Fruit fly (Drosophila melanogaster): ENCODE results near the gene CG7920.

The CG7920 gene

dm6 chr3R:30051933-30052332 lies 36.8 kb upstream of the CG7920 start, which contains the start of gene CG15528:
CG15528 (minus strand) TSS chr3R:30052112.
- TF ChIP-seq psq (optimal IDR thresholded peaks at IDR 0.05) (no peak), Sin3A (optimal IDR thresholded peaks at IDR 0.05) (no peak), insv (optimal IDR thresholded peaks at IDR 0.05) (no peak), h (optimal IDR thresholded peaks at IDR 0.05) (no peak), ttk (optimal IDR thresholded peaks at IDR 0.05) (no peak), Myc (optimal IDR thresholded peaks at IDR 0.05) (no peak)

DNA sequence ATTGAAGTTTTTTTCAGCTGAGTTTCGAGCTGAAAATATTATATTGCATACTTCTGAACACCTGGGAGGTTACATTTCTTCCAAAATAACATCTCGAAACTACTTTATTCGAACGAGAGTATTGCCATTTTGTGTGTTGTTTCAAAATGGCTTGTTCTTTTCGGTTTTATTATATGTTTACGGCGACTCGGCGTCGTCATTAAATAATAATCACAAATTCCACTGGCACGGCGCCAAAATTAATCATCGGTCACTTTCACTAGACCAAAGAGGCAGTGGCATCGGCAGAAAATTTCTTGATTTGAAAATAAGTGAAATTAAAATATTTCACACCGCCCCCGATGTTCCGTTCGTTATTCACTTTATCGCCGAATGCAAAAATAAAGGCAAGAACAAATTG lies 35.4 kb upstream of the CG7920 start:
- TF ChIP-seq psq (optimal IDR thresholded peaks at IDR 0.05) (no peak), ttk (optimal IDR thresholded peaks at IDR 0.05) (no peak), h (optimal IDR thresholded peaks at IDR 0.05) (no peak), Sin3A (optimal IDR thresholded peaks at IDR 0.05) (no peak), insv (optimal IDR thresholded peaks at IDR 0.05) (no peak), Myc (optimal IDR thresholded peaks at IDR 0.05) (no peak)

dm6 chr3R:30046029-30047001 lies 31.2 kb upstream of the CG7920 start, which contains the start of the genes RpL32 and CG7943:
RpL32 (minus strand) TSS chr3R:30046161.
CG7943 (plus strand) TSS chr3R:30046470.
- TF ChIP-seq Myc (optimal IDR thresholded peaks at IDR 0.05) (no peak), Sin3A (optimal IDR thresholded peaks at IDR 0.05) (no peak)

- no peak for TF ChIP-seq Sin3A (optimal IDR thresholded peaks at IDR 0.05)
- TF ChIP-seq h (optimal IDR thresholded peaks at IDR 0.05) = no peak
- no peak for TF ChIP-seq insv (optimal IDR thresholded peaks at IDR 0.05)
- no peak for TF ChIP-seq psq (optimal IDR thresholded peaks at IDR 0.05)
- no peak for TF ChIP-seq Myc (optimal IDR thresholded peaks at IDR 0.05)
- TF ChIP-seq ttk (optimal IDR thresholded peaks at IDR 0.05) = no peak
Observed at dm6 chr3R:30043139-30043744, 28.2 kb upstream of the CG7920 start, which contains the start of gene Sry-delta. Sry-delta (plus strand) TSS chr3R:30043341.

dm6 chr3R:30040879-30041278 lies 25.8 kb upstream of the CG7920 start:
- TF ChIP-seq psq (optimal IDR thresholded peaks at IDR 0.05) (no peak), insv (optimal IDR thresholded peaks at IDR 0.05) (no peak), Myc (optimal IDR thresholded peaks at IDR 0.05) (no peak), h (optimal IDR thresholded peaks at IDR 0.05) (no peak), ttk (optimal IDR thresholded peaks at IDR 0.05) (no peak), Sin3A (optimal IDR thresholded peaks at IDR 0.05) (no peak)

dm6 chr3R:30039494-30039893 lies 24.4 kb upstream of the CG7920 start, which contains the start of the genes janA, Sry-alpha and Sry-beta:
janA (minus strand) TSS chr3R:30039533.
Sry-alpha (plus strand) TSS chr3R:30039719.
Sry-beta (plus strand) TSS chr3R:30039719.
- TF ChIP-seq ttk (optimal IDR thresholded peaks at IDR 0.05) (no peak), Sin3A (optimal IDR thresholded peaks at IDR 0.05) (no peak), insv (optimal IDR thresholded peaks at IDR 0.05) (no peak), Myc (optimal IDR thresholded peaks at IDR 0.05) (no peak), h (optimal IDR thresholded peaks at IDR 0.05) (no peak), psq (optimal IDR thresholded peaks at IDR 0.05) (no peak)

DNA sequence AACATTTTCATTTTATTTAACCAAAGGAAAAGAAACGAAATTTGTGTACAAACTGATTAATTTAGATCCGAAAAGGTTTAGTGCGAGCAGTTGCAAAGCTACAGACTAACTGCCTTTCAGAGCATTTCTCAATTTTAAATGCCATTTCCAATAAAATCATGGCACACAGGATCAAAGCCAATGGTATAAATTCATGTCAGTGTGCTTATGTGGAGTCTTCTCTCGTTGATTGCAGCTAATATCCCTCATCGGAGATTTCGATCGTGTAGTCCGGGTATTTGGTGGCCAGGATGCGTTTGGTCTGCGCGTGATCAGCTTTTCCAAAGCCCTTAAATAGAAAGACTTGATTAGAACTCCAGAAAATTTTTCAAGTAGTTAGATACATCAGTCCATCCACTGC lies 23.5 kb upstream of the CG7920 start, which contains the start of gene janB:
janB (minus strand) TSS at position 101 of the 400 bp plus-strand sequence.
- TF ChIP-seq Myc (optimal IDR thresholded peaks at IDR 0.05) (no peak), insv (optimal IDR thresholded peaks at IDR 0.05) (no peak), psq (optimal IDR thresholded peaks at IDR 0.05) (no peak), h (optimal IDR thresholded peaks at IDR 0.05) (no peak), ttk (optimal IDR thresholded peaks at IDR 0.05) (no peak), Sin3A (optimal IDR thresholded peaks at IDR 0.05) (no peak)

DNA sequence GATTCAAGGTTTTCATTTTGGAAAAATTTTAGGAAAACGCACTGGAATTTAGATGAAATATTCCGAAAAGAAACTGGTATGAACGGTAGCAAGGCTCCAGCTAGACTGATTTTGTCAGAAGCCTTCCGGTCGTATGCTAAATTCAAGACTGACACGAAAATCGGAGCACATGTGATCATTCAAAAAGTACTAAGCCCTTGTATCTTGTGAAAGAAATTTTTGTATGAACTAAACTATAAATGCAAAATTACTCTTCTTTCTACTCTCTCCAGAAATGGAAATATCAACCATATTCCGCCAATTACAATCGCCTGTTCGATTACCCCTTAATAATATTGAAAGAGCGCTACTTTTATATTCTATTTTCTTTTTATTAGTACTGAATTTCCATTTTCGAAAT lies 22.5 kb upstream of the CG7920 start, which contains the start of gene ocn:
ocn (minus strand) TSS at position 101 of the 400 bp plus-strand sequence.
- no peak for TF ChIP-seq insv (optimal IDR thresholded peaks at IDR 0.05)
- TF ChIP-seq h (optimal IDR thresholded peaks at IDR 0.05) = no peak
- TF ChIP-seq Sin3A (optimal IDR thresholded peaks at IDR 0.05) = no peak
- no peak for TF ChIP-seq ttk (optimal IDR thresholded peaks at IDR 0.05)
- TF ChIP-seq psq (optimal IDR thresholded peaks at IDR 0.05) = no peak
- no peak for TF ChIP-seq Myc (optimal IDR thresholded peaks at IDR 0.05)

DNA sequence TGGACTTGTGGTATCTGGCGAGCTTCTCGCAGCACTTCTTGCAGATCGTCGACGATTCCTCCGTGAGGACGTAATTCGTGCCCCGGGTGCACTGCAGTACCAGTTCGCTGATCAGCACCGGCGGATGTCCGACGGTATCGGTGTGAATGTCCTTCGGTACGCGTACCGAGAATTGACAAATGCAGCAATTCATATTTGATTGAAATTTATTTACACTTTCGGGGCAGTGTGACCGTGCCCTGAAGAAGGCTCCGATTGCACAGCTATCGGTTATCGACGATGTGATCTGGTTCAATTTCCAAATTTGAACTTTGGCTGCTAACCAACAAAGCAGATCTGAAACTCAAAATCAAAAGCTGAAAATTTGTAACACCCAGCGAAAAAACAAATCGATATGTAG lies 21.5 kb upstream of the CG7920 start, which contains the start of gene ZIPIC:
ZIPIC (minus strand) TSS at position 262 of the 400 bp plus-strand sequence.
- TF ChIP-seq Sin3A (optimal IDR thresholded peaks at IDR 0.05) (no peak), h (optimal IDR thresholded peaks at IDR 0.05) (no peak), insv (optimal IDR thresholded peaks at IDR 0.05) (no peak), ttk (optimal IDR thresholded peaks at IDR 0.05) (no peak)

DNA sequence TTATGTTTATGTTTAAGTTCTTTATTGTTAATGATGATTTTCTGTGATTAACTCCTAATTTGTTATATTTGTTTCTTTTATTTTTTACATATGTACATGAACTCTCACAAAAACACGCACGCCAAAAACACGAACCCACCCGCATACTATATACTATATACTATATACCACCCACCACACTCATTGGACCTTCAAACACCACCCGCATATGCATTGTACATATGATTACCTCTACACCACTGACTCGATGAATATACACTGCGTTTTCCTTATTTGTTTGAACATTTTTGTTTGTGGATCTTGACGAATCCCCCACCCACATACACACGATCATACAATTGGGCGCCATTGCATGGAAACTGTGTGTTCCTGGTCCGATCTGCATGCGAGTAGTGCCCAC lies 17.2 kb upstream of the CG7920 start:
- no peak for TF ChIP-seq ttk (optimal IDR thresholded peaks at IDR 0.05)
- TF ChIP-seq Myc (optimal IDR thresholded peaks at IDR 0.05) = no peak
- TF ChIP-seq psq (optimal IDR thresholded peaks at IDR 0.05) = no peak
- TF ChIP-seq insv (optimal IDR thresholded peaks at IDR 0.05) = no peak
- TF ChIP-seq Sin3A (optimal IDR thresholded peaks at IDR 0.05) = no peak
- TF ChIP-seq h (optimal IDR thresholded peaks at IDR 0.05) = no peak

- TF ChIP-seq psq (optimal IDR thresholded peaks at IDR 0.05) (no peak), Myc (optimal IDR thresholded peaks at IDR 0.05) (no peak), h (optimal IDR thresholded peaks at IDR 0.05) (no peak), ttk (optimal IDR thresholded peaks at IDR 0.05) (no peak), Sin3A (optimal IDR thresholded peaks at IDR 0.05) (no peak), insv (optimal IDR thresholded peaks at IDR 0.05) (no peak)
Observed at dm6 chr3R:30030061-30030460, 15.0 kb upstream of the CG7920 start.

DNA sequence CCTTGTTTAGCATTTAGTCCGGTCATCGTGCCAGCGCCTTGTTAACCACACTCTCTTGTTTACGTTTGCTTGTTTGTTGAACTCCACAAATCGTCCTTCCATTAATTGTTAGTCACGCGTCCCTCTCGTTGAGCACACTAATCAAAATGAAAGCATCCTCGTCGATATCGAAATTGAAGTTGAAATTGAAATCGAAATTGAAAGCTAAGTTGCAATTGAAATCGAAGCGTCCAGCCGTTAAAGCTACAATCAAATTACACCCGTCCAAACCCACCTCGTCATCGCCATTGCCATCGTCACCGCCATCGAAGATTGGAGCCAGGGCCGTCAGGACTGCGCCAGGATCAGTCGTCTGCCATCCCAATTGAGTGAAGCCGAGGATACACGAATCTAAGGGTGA lies 8.4 kb upstream of the CG7920 start:
- TF ChIP-seq Myc (optimal IDR thresholded peaks at IDR 0.05) (no peak), h (optimal IDR thresholded peaks at IDR 0.05) (no peak), Sin3A (optimal IDR thresholded peaks at IDR 0.05) (no peak), ttk (optimal IDR thresholded peaks at IDR 0.05) (no peak), psq (optimal IDR thresholded peaks at IDR 0.05) (no peak), insv (optimal IDR thresholded peaks at IDR 0.05) (no peak)
